Fruit fly (Drosophila melanogaster): ENCODE measurements around the gene tal-AA.
A peak's percentile ranks its signal among the peaks of the same experiment; 100 is the strongest.

tal-AA gene

dm6 chr3R:13800430-13800848, 12.5 kb upstream of the tal-AA start (continued):
- 0 out of 3 replicates have a peak, but pooled peaks have one; percentile 35 for TF ChIP-seq z (GFP tag; IDR thresholded peaks at IDR 0.05)
- no peak for TF ChIP-seq eyg (GFP tag; optimal IDR thresholded peaks at IDR 0.05)
- TF ChIP-seq CG4360 (GFP tag; IDR thresholded peaks at IDR 0.05), result peak; percentile 51; the same call in 1 of the 2 replicates
- peak; percentile 86; the same call in 1 of the 2 replicates for TF ChIP-seq bowl (GFP tag; IDR thresholded peaks at IDR 0.05)
- peak; percentile 96 for TF ChIP-seq CG14014 (GFP tag; IDR thresholded peaks at IDR 0.05)
- TF ChIP-seq CG4282 (GFP tag; optimal IDR thresholded peaks at IDR 0.05), result no peak
- no peak for TF ChIP-seq yki (optimal IDR thresholded peaks at IDR 0.05)
- TF ChIP-seq CG16815 (GFP tag; optimal IDR thresholded peaks at IDR 0.05), result peak; percentile 79
- peak; percentile 11 for TF ChIP-seq Sry-δ (GFP tag; optimal IDR thresholded peaks at IDR 0.05)
- peak; percentile 78 for TF ChIP-seq Lim3 (GFP tag; IDR thresholded peaks at IDR 0.05)
- peak; percentile 54 for TF ChIP-seq CG13624 (GFP tag; optimal IDR thresholded peaks at IDR 0.05)
- peak; percentile 95 for TF ChIP-seq slbo (GFP tag; IDR thresholded peaks at IDR 0.05)
- TF ChIP-seq mld (GFP tag; IDR thresholded peaks at IDR 0.05; ENCODE audit: partially characterized antibody), result no peak
- TF ChIP-seq CG16863 (GFP tag; optimal IDR thresholded peaks at IDR 0.05), result peak; percentile 35
- no peak for TF ChIP-seq CG1832 (GFP tag; optimal IDR thresholded peaks at IDR 0.05)
- no peak for TF ChIP-seq CG14965 (GFP tag; optimal IDR thresholded peaks at IDR 0.05; ENCODE audit: borderline replicate concordance)
- TF ChIP-seq CG15073 (GFP tag; optimal IDR thresholded peaks at IDR 0.05), result peak; percentile 2
- TF ChIP-seq fd96Cb (tag; optimal IDR thresholded peaks at IDR 0.05), result peak; percentile 86
- TF ChIP-seq lov (optimal IDR thresholded peaks at IDR 0.05), result no peak
- peak; percentile 83; the same call in 2 of the 3 replicates for TF ChIP-seq lov (GFP tag; IDR thresholded peaks at IDR 0.05)
- peak; percentile 87 for TF ChIP-seq CG6813 (GFP tag; optimal IDR thresholded peaks at IDR 0.05)
- TF ChIP-seq Fer1 (GFP tag; optimal IDR thresholded peaks at IDR 0.05), result peak; percentile 98
- TF ChIP-seq pum (GFP tag; optimal IDR thresholded peaks at IDR 0.05), result peak; percentile 50
- peak; percentile 96 for TF ChIP-seq B-H2 (GFP tag; optimal IDR thresholded peaks at IDR 0.05)
- TF ChIP-seq Atf3 (GFP tag; optimal IDR thresholded peaks at IDR 0.05), result peak; percentile 16
- TF ChIP-seq CG5180 (GFP tag; optimal IDR thresholded peaks at IDR 0.05), result peak; percentile 77
- peak; percentile 87 for TF ChIP-seq ssp (GFP tag; IDR thresholded peaks at IDR 0.05)
- TF ChIP-seq sob (GFP tag; IDR thresholded peaks at IDR 0.05), result peak; percentile 93
- peak; percentile 89 for TF ChIP-seq unpg (GFP tag; optimal IDR thresholded peaks at IDR 0.05)
- TF ChIP-seq mam (GFP tag; optimal IDR thresholded peaks at IDR 0.05), result peak; percentile 60
- TF ChIP-seq usp (GFP tag; optimal IDR thresholded peaks at IDR 0.05), result no peak
- TF ChIP-seq CG30403 (GFP tag; optimal IDR thresholded peaks at IDR 0.05), result peak; percentile 89
- peak; percentile 90 for TF ChIP-seq CG2120 (GFP tag; optimal IDR thresholded peaks at IDR 0.05)
- peak; percentile 93 for TF ChIP-seq Taf1 (GFP tag; IDR thresholded peaks at IDR 0.05)
- peak; percentile 17 for TF ChIP-seq twi (tag; optimal IDR thresholded peaks at IDR 0.05)
- peak; percentile 87 for TF ChIP-seq CG1233 (GFP tag; optimal IDR thresholded peaks at IDR 0.05)
- TF ChIP-seq CG17328 (GFP tag; IDR thresholded peaks at IDR 0.05), result peak; percentile 94
- TF ChIP-seq CG8359 (GFP tag; optimal IDR thresholded peaks at IDR 0.05; ENCODE audit: borderline replicate concordance), result peak; percentile 62
- peak; percentile 63; the same call in 1 of the 2 replicates for TF ChIP-seq CkIIα-i1 (GFP tag; IDR thresholded peaks at IDR 0.05)
- peak; percentile 6 for TF ChIP-seq CG12769 (tag; optimal IDR thresholded peaks at IDR 0.05)
- TF ChIP-seq Dip2 (GFP tag; IDR thresholded peaks at IDR 0.05), result no peak
- TF ChIP-seq Nf-YB (GFP tag; optimal IDR thresholded peaks at IDR 0.05), result peak; percentile 73
- TF ChIP-seq tll (GFP tag; optimal IDR thresholded peaks at IDR 0.05), result no peak
- peak; percentile 93 for TF ChIP-seq esg (GFP tag; conservative IDR thresholded peaks at IDR 0.05)
- TF ChIP-seq H2.0 (GFP tag; IDR thresholded peaks at IDR 0.05), result peak; percentile 91
- peak; percentile 88 for TF ChIP-seq CrebB (tag; optimal IDR thresholded peaks at IDR 0.05)
- TF ChIP-seq cwo (GFP tag; optimal IDR thresholded peaks at IDR 0.05), result peak; percentile 93
- peak; percentile 41 for TF ChIP-seq CHES-1-like (GFP tag; optimal IDR thresholded peaks at IDR 0.05)
- TF ChIP-seq ranshi (GFP tag; IDR thresholded peaks at IDR 0.05), result peak; percentile 94
- TF ChIP-seq MTF-1 (GFP tag; optimal IDR thresholded peaks at IDR 0.05; ENCODE audit: borderline replicate concordance), result peak; percentile 67
- peak; percentile 23 for TF ChIP-seq TFAM (GFP tag; optimal IDR thresholded peaks at IDR 0.05)
